Worm (Caenorhabditis elegans): Measurements from ENCODE around the gene ent-1.

ce11 chrIV:11646908-11647307, 8.4 kb downstream of the ent-1 start:
- TF ChIP-seq egl-27 (tag; optimal IDR thresholded peaks at IDR 0.05) (no peak), elt-3 (tag; optimal IDR thresholded peaks at IDR 0.05) (no peak), tbx-2 (tag; optimal IDR thresholded peaks at IDR 0.05) (no peak), aly-2 (tag; optimal IDR thresholded peaks at IDR 0.05) (no peak), ama-1 (optimal IDR thresholded peaks at IDR 0.05) (no peak), nfya-1 (tag; optimal IDR thresholded peaks at IDR 0.05; ENCODE audit: insufficient read depth) (no peak), snpc-4 (tag; optimal IDR thresholded peaks at IDR 0.05) (no peak), zag-1 (tag; optimal IDR thresholded peaks at IDR 0.05) (no peak), mdl-1 (tag; optimal IDR thresholded peaks at IDR 0.05) (no peak), pqm-1 (tag; optimal IDR thresholded peaks at IDR 0.05) (no peak)
